Fruit fly (Drosophila melanogaster): Measurements from ENCODE around the gene CG34256.

DNA sequence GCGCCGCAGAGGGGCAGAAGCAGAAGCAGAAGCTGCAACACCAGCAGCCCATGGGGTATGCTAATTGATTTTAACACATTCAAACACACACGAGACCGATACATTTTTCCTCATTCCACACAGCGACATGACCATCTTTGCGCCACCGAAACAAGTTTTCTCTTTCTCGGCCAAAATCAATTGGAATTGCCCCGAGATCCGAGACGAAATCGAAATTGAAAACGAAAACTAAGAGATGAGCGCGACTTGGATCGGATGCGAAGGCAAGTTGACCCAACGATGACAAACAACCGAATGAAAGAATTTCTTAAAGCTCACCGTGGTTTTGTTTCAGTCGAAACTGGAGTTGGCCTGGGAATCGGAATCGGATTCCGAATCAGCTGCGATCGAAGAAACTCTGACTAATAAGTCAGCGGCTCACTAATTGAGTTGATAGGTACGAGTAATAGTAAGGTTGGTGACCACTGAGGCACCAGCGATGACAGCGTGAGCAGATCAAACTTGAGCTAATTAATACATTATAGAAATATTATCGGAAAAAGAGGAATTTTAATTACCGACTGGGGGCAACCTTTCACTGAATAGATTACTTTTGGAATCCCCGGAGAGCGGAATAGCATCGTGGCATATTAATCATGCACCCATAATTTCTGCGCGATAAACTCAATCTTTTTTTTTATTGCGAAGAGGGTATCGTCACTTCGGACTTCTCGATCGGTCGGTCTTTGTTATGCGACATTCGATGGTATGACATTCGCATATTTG is 1.4 kb downstream of the CG34256 start, which contains the start of gene CG11619:
- TF ChIP-seq CG8478 (optimal IDR thresholded peaks at IDR 0.05), result no peak
- TF ChIP-seq CTCF (optimal IDR thresholded peaks at IDR 0.05), result no peak

Data from S2 (cell line).